Fruit fly (Drosophila melanogaster): ENCODE measurements around the gene CG5592.

Gene CG5592

dm6 chr3L:5851636-5852035 is 45.8 kb upstream of the CG5592 start (continued):
- peak; percentile 20 for TF ChIP-seq vri (GFP tag; optimal IDR thresholded peaks at IDR 0.05)
- TF ChIP-seq pdm3 (GFP tag; optimal IDR thresholded peaks at IDR 0.05) = peak; percentile 19
- TF ChIP-seq CG3032 (tag; optimal IDR thresholded peaks at IDR 0.05) = peak; percentile 66
- no peak for TF ChIP-seq CG32006 (GFP tag; optimal IDR thresholded peaks at IDR 0.05)
- peak; percentile 45 for TF ChIP-seq CG11902 (GFP tag; optimal IDR thresholded peaks at IDR 0.05)
- TF ChIP-seq achi (GFP tag; optimal IDR thresholded peaks at IDR 0.05) = peak; percentile 38
- TF ChIP-seq Eip75B (GFP tag; optimal IDR thresholded peaks at IDR 0.05) = no peak
- TF ChIP-seq Sox15 (GFP tag; optimal IDR thresholded peaks at IDR 0.05) = peak; percentile 6
- peak; percentile 43 for TF ChIP-seq CG6808 (GFP tag; optimal IDR thresholded peaks at IDR 0.05)
- TF ChIP-seq Sox14 (GFP tag; optimal IDR thresholded peaks at IDR 0.05) = peak; percentile 49
- no peak for TF ChIP-seq CG8119 (GFP tag; IDR thresholded peaks at IDR 0.05)
- no peak for TF ChIP-seq net (GFP tag; optimal IDR thresholded peaks at IDR 0.05)
- TF ChIP-seq svp (GFP tag) = peak; percentile 85

- TF ChIP-seq CG34406 (GFP tag; optimal IDR thresholded peaks at IDR 0.05) = no peak
- TF ChIP-seq dsx (GFP tag; optimal IDR thresholded peaks at IDR 0.05; ENCODE audit: poor library complexity, severe bottlenecking) = no peak
- no peak for TF ChIP-seq salr (GFP tag; optimal IDR thresholded peaks at IDR 0.05)
- peak; percentile 38; the same call in 2 of the 3 replicates for TF ChIP-seq CG8119 (GFP tag; IDR thresholded peaks at IDR 0.05)
- TF ChIP-seq Ets96B (tag; optimal IDR thresholded peaks at IDR 0.05) = no peak
- TF ChIP-seq CG6792 (GFP tag; optimal IDR thresholded peaks at IDR 0.05) = no peak
- no peak for TF ChIP-seq CG8319 (GFP tag; optimal IDR thresholded peaks at IDR 0.05)
- no peak for TF ChIP-seq lz (GFP tag; optimal IDR thresholded peaks at IDR 0.05)
- TF ChIP-seq Hr39 (GFP tag; optimal IDR thresholded peaks at IDR 0.05) = no peak
- peak; percentile 5 for TF ChIP-seq CG10631 (GFP tag; optimal IDR thresholded peaks at IDR 0.05)
- peak; percentile 39 for TF ChIP-seq CG32006 (GFP tag; optimal IDR thresholded peaks at IDR 0.05)
- no peak for TF ChIP-seq acj6 (GFP tag; optimal IDR thresholded peaks at IDR 0.05)
- no peak for TF ChIP-seq Sox102F (GFP tag; optimal IDR thresholded peaks at IDR 0.05)
- peak; percentile 57 for TF ChIP-seq Eip78C (GFP tag)
- TF ChIP-seq CG11294 (GFP tag; IDR thresholded peaks at IDR 0.05) = no peak
- TF ChIP-seq CG10669 (GFP tag; optimal IDR thresholded peaks at IDR 0.05) = no peak
- TF ChIP-seq CG4318 (GFP tag; optimal IDR thresholded peaks at IDR 0.05) = no peak
- TF ChIP-seq CG15336 (GFP tag; IDR thresholded peaks at IDR 0.05) = peak; percentile 56
- peak; percentile 7 for TF ChIP-seq CG3919 (GFP tag; optimal IDR thresholded peaks at IDR 0.05)
- peak; percentile 4 for TF ChIP-seq Hr4 (GFP tag; optimal IDR thresholded peaks at IDR 0.05)
Measured at dm6 chr3L:5855098-5855497, 42.3 kb upstream of the CG5592 start.

dm6 chr3L:5856081-5856826 is 41.2 kb upstream of the CG5592 start:
- TF ChIP-seq CG3919 (GFP tag; optimal IDR thresholded peaks at IDR 0.05) (no peak), CG16779 (tag; optimal IDR thresholded peaks at IDR 0.05) (no peak), CG34406 (GFP tag; optimal IDR thresholded peaks at IDR 0.05) (no peak)

dm6 chr3L:5856919-5857318 is 40.5 kb upstream of the CG5592 start:
- TF ChIP-seq Met (GFP tag; optimal IDR thresholded peaks at IDR 0.05) (peak; percentile 37), esn (GFP tag; optimal IDR thresholded peaks at IDR 0.05) (peak; percentile 34), lz (GFP tag; optimal IDR thresholded peaks at IDR 0.05) (peak; percentile 11), Sox102F (GFP tag; optimal IDR thresholded peaks at IDR 0.05) (no peak), CG10669 (GFP tag; optimal IDR thresholded peaks at IDR 0.05) (peak; percentile 52), Ets21C (GFP tag; optimal IDR thresholded peaks at IDR 0.05) (no peak), Eip75B (GFP tag; optimal IDR thresholded peaks at IDR 0.05) (peak; percentile 30), CG11902 (GFP tag; optimal IDR thresholded peaks at IDR 0.05) (no peak), Hr38 (GFP tag; optimal IDR thresholded peaks at IDR 0.05) (no peak), svp (GFP tag) (peak; percentile 72), vri (GFP tag; optimal IDR thresholded peaks at IDR 0.05) (peak; percentile 13), CG11294 (GFP tag; IDR thresholded peaks at IDR 0.05) (no peak), Sox15 (GFP tag; optimal IDR thresholded peaks at IDR 0.05) (no peak), fkh (GFP tag; optimal IDR thresholded peaks at IDR 0.05) (no peak), Eip78C (GFP tag) (peak; percentile 77), CG3919 (GFP tag; optimal IDR thresholded peaks at IDR 0.05) (peak; percentile 26), CG32006 (GFP tag; optimal IDR thresholded peaks at IDR 0.05) (peak; percentile 3), Hr39 (GFP tag; optimal IDR thresholded peaks at IDR 0.05) (peak; percentile 26), CG9139 (GFP tag; optimal IDR thresholded peaks at IDR 0.05) (no peak), CG10631 (GFP tag; optimal IDR thresholded peaks at IDR 0.05) (peak; percentile 28), eg (GFP tag; IDR thresholded peaks at IDR 0.05) (no peak), CG3032 (tag; optimal IDR thresholded peaks at IDR 0.05) (peak; percentile 45), Sox14 (GFP tag; optimal IDR thresholded peaks at IDR 0.05) (peak; percentile 29), dac (GFP tag; optimal IDR thresholded peaks at IDR 0.05) (no peak), CG16779 (tag; optimal IDR thresholded peaks at IDR 0.05) (no peak), Blimp-1 (GFP tag; optimal IDR thresholded peaks at IDR 0.05) (no peak), net (GFP tag; optimal IDR thresholded peaks at IDR 0.05) (no peak), Ets96B (tag; optimal IDR thresholded peaks at IDR 0.05) (peak; percentile 56), CG8319 (GFP tag; optimal IDR thresholded peaks at IDR 0.05) (no peak), CG11762 (GFP tag; optimal IDR thresholded peaks at IDR 0.05; ENCODE audit: insufficient read depth) (no peak)

All from whole organism, prepupa.